Worm (Caenorhabditis elegans) whole organism, young adult: ENCODE results near the gene C35D10.10.

ENCODE experiments used
- B0261.1 ChIP-seq: sonication (generic microtip); optimal IDR thresholded peaks from 2 replicates; lab custom pipeline; 2016; ENCODE audit warnings: mild to moderate bottlenecking, missing genetic modification characterization, moderate library complexity, missing compliant biosample characterization
- B0336.3 ChIP-seq: fragments of 200-800 bp; sonication (Bioruptor generic); IDR thresholded peaks from 2 replicates; pipeline ENCODE4 v1.3.6; 2022; ENCODE audit warnings: missing genetic modification characterization, missing compliant biosample characterization
- F10E7.11 ChIP-seq: sonication (generic microtip); optimal IDR thresholded peaks from 2 replicates; lab custom pipeline; 2017; ENCODE audit warnings: mild to moderate bottlenecking, missing genetic modification characterization, moderate library complexity, missing compliant biosample characterization
- F37B4.10 ChIP-seq: fragments of 200-800 bp; sonication (Bioruptor generic); IDR thresholded peaks from 2 replicates; pipeline ENCODE4 v1.3.6; 2022; ENCODE audit warnings: missing genetic modification characterization, missing compliant biosample characterization
- F39B2.1 ChIP-seq: fragments of 200-800 bp; sonication (Bioruptor generic); IDR thresholded peaks from 2 replicates; pipeline ENCODE4 v1.3.6; 2022; ENCODE audit warnings: missing genetic modification reagents, missing genetic modification characterization, missing compliant biosample characterization
- K11D2.4 ChIP-seq: fragments of 200-800 bp; sonication (Bioruptor generic); IDR thresholded peaks from 2 replicates; pipeline ENCODE4 v1.3.6; 2022; ENCODE audit warnings: missing genetic modification reagents, missing genetic modification characterization, missing compliant biosample characterization
- K12H6.12 ChIP-seq: fragments of 200-800 bp; sonication (Bioruptor generic); optimal IDR thresholded peaks from 2 replicates; lab custom pipeline; 2018; ENCODE audit warnings: mild to moderate bottlenecking, missing genetic modification characterization, missing compliant biosample characterization
- Y79H2A.3 ChIP-seq: fragments of 200-800 bp; sonication (Bioruptor generic); conservative IDR thresholded peaks from 2 replicates; pipeline ENCODE4 v1.3.6; 2022; ENCODE audit warnings: missing genetic modification reagents, missing genetic modification characterization, missing compliant biosample characterization
- aptf-3 ChIP-seq: fragments of 200-800 bp; sonication (Bioruptor generic); IDR thresholded peaks from 2 replicates; pipeline ENCODE4 v1.3.6; 2022; ENCODE audit warnings: missing genetic modification characterization, missing compliant biosample characterization
- atf-7 ChIP-seq: sonication (generic microtip); optimal IDR thresholded peaks from 2 replicates; lab custom pipeline; 2017; ENCODE audit warnings: mild to moderate bottlenecking, missing genetic modification characterization, missing compliant biosample characterization
- athp-1 ChIP-seq: sonication (generic microtip); optimal IDR thresholded peaks from 2 replicates; lab custom pipeline; 2017; ENCODE audit warnings: mild to moderate bottlenecking, missing genetic modification characterization, missing compliant biosample characterization
- attf-5 ChIP-seq: fragments of 200-800 bp; sonication (Bioruptor generic); optimal IDR thresholded peaks from 2 replicates; lab custom pipeline; 2018; ENCODE audit warnings: mild to moderate bottlenecking, missing genetic modification characterization, missing compliant biosample characterization
- bed-1 ChIP-seq: fragments of 200-800 bp; sonication (Bioruptor generic); IDR thresholded peaks from 2 replicates; pipeline ENCODE4 v1.3.6; 2022; ENCODE audit warnings: missing genetic modification reagents, missing genetic modification characterization, missing compliant biosample characterization
- bed-2 ChIP-seq: fragments of 200-800 bp; sonication (Bioruptor generic); IDR thresholded peaks from 2 replicates; pipeline ENCODE4 v1.3.6; 2022; ENCODE audit warnings: missing genetic modification reagents, missing genetic modification characterization, missing compliant biosample characterization
- cebp-1 ChIP-seq, 2 experiments: fragments of 200-800 bp in 1 of 2; sonication (Bioruptor generic) in 1 of 2; sonication (generic microtip) in 1 of 2; IDR thresholded peaks in 1 of 2; optimal IDR thresholded peaks in 1 of 2; 2 replicates each; pipeline versions ENCODE4 v1.3.6 to Lab custom; 2017 to 2022; ENCODE audit warnings: missing compliant biosample characterization in 2 of 2, missing genetic modification characterization in 2 of 2, mild to moderate bottlenecking in 1 of 2, missing genetic modification reagents in 1 of 2, moderate library complexity in 1 of 2
- cebp-2 ChIP-seq: fragments of 200-800 bp; sonication (Bioruptor generic); IDR thresholded peaks from 2 replicates; pipeline ENCODE4 v1.3.6; 2022; ENCODE audit warnings: missing genetic modification characterization, missing compliant biosample characterization
- ceh-58 ChIP-seq: fragments of 200-800 bp; sonication (Bioruptor generic); IDR thresholded peaks from 2 replicates; pipeline ENCODE4 v1.3.6; 2022; ENCODE audit warnings: missing genetic modification characterization, missing compliant biosample characterization
- ceh-91 ChIP-seq: fragments of 200-800 bp; sonication (Bioruptor generic); IDR thresholded peaks from 2 replicates; pipeline ENCODE4 v1.3.6; 2022; ENCODE audit warnings: missing genetic modification reagents, missing genetic modification characterization, missing compliant biosample characterization
- dox-1 ChIP-seq: fragments of 200-800 bp; sonication (Bioruptor generic); IDR thresholded peaks from 2 replicates; pipeline ENCODE4 v1.3.6; 2022; ENCODE audit warnings: missing genetic modification reagents, missing genetic modification characterization, missing compliant biosample characterization
- dpff-1 ChIP-seq: sonication (generic microtip); optimal IDR thresholded peaks from 2 replicates; lab custom pipeline; 2017; ENCODE audit warnings: mild to moderate bottlenecking, missing genetic modification characterization, missing compliant biosample characterization
- fkh-3 ChIP-seq: sonication (generic microtip); optimal IDR thresholded peaks from 2 replicates; lab custom pipeline; 2016; ENCODE audit warnings: mild to moderate bottlenecking, missing genetic modification characterization, missing compliant biosample characterization
- hmg-1.2 ChIP-seq: fragments of 200-800 bp; sonication (Bioruptor generic); IDR thresholded peaks from 2 replicates; pipeline ENCODE4 v1.3.6; 2022; ENCODE audit warnings: missing genetic modification reagents, missing genetic modification characterization, missing compliant biosample characterization
- hrde-1 ChIP-seq: sonication (generic microtip); optimal IDR thresholded peaks from 2 replicates; lab custom pipeline; 2016; ENCODE audit warnings: missing genetic modification characterization, mild to moderate bottlenecking, missing compliant biosample characterization, moderate library complexity, missing genotype, missing genetic modification reagents, borderline replicate concordance
- let-607 ChIP-seq, 2 experiments: fragments of 200-800 bp in 1 of 2; sonication (Bioruptor generic) in 1 of 2; sonication (generic microtip) in 1 of 2; optimal IDR thresholded peaks; 2 replicates each; lab custom pipeline; 2016 to 2018; ENCODE audit warnings: mild to moderate bottlenecking in 2 of 2, missing compliant biosample characterization in 2 of 2, missing genetic modification characterization in 2 of 2, moderate library complexity in 2 of 2, missing genotype in 1 of 2
- lin-26 ChIP-seq: fragments of 200-800 bp; sonication (Bioruptor generic); IDR thresholded peaks from 2 replicates; pipeline ENCODE4 v1.3.6; 2022; ENCODE audit warnings: missing genetic modification reagents, missing genetic modification characterization, missing compliant biosample characterization
- lin-35 ChIP-seq, 3 experiments: fragments of 150-350 bp in 2 of 3; sonication (generic microtip) in 1 of 3; optimal IDR thresholded peaks; 2 replicates each; lab custom pipeline; 2014 to 2018; ENCODE audit warnings: missing biosample characterization in 3 of 3, missing genetic modification characterization in 3 of 3, missing genetic modification reagents in 3 of 3
- lin-54 ChIP-seq: fragments of 200-800 bp; sonication (Bioruptor generic); optimal IDR thresholded peaks from 2 replicates; lab custom pipeline; 2018; ENCODE audit warnings: mild to moderate bottlenecking, missing genetic modification characterization, missing compliant biosample characterization
- madf-3 ChIP-seq: fragments of 200-800 bp; sonication (Bioruptor generic); IDR thresholded peaks from 2 replicates; pipeline ENCODE4 v1.3.6; 2022; ENCODE audit warnings: missing genetic modification reagents, missing genetic modification characterization, missing compliant biosample characterization
- madf-6 ChIP-seq: fragments of 200-800 bp; sonication (Bioruptor generic); IDR thresholded peaks from 2 replicates; pipeline ENCODE4 v1.3.6; 2022; ENCODE audit warnings: missing genetic modification reagents, missing genetic modification characterization, missing compliant biosample characterization
- madf-8 ChIP-seq: fragments of 200-800 bp; sonication (Bioruptor generic); conservative IDR thresholded peaks from 2 replicates; pipeline ENCODE4 v1.3.6; 2022; ENCODE audit warnings: missing genetic modification reagents, missing genetic modification characterization, missing compliant biosample characterization
- mel-28 ChIP-seq: sonication (generic microtip); optimal IDR thresholded peaks from 2 replicates; lab custom pipeline; 2016; ENCODE audit warnings: borderline replicate concordance, mild to moderate bottlenecking, missing genetic modification characterization, missing compliant biosample characterization
- nfya-2 ChIP-seq: fragments of 200-800 bp; sonication (Bioruptor generic); IDR thresholded peaks from 2 replicates; pipeline ENCODE4 v1.3.6; 2022; ENCODE audit warnings: missing genetic modification reagents, missing genetic modification characterization, missing compliant biosample characterization
- nfyb-1 ChIP-seq: fragments of 200-800 bp; sonication (Bioruptor generic); IDR thresholded peaks from 2 replicates; pipeline ENCODE4 v1.3.6; 2022; ENCODE audit warnings: missing genetic modification reagents, missing genetic modification characterization, missing compliant biosample characterization
- nhr-179 ChIP-seq: sonication (generic microtip); optimal IDR thresholded peaks from 2 replicates; lab custom pipeline; 2016; ENCODE audit warnings: mild to moderate bottlenecking, missing genetic modification characterization, missing compliant biosample characterization
- nhr-80 ChIP-seq: sonication (generic microtip); optimal IDR thresholded peaks from 2 replicates; lab custom pipeline; 2016; ENCODE audit warnings: missing genetic modification characterization, missing compliant biosample characterization
- pha-4 ChIP-seq: fragments of 150-350 bp; sonication (generic microtip); optimal IDR thresholded peaks from 2 replicates; lab custom pipeline; 2014; ENCODE audit warnings: missing biosample characterization, missing genetic modification reagents, missing genetic modification characterization
- rcor-1 ChIP-seq: fragments of 200-800 bp; sonication (Bioruptor generic); IDR thresholded peaks from 2 replicates; pipeline ENCODE4 v1.3.6; 2022; ENCODE audit warnings: missing genetic modification reagents, missing genetic modification characterization, missing compliant biosample characterization
- rec-8 ChIP-seq, 2 experiments: sonication (generic microtip); optimal IDR thresholded peaks; 2 replicates each; lab custom pipeline; 2016; ENCODE audit warnings: mild to moderate bottlenecking in 2 of 2, missing genetic modification characterization in 2 of 2, missing genetic modification reagents in 2 of 2, missing genotype in 2 of 2, missing biosample characterization in 1 of 2, missing compliant biosample characterization in 1 of 2, moderate library complexity in 1 of 2
- repo-1 ChIP-seq: sonication (generic microtip); optimal IDR thresholded peaks from 2 replicates; lab custom pipeline; 2017; ENCODE audit warnings: mild to moderate bottlenecking, missing genetic modification characterization, missing compliant biosample characterization
- rpc-1 ChIP-seq, 2 experiments: fragments of 150-350 bp in 1 of 2; sonication (generic microtip) in 1 of 2; optimal IDR thresholded peaks; 2 replicates each; lab custom pipeline; 2014 to 2018; ENCODE audit warnings: missing biosample characterization in 1 of 2, missing genetic modification characterization in 1 of 2, missing genetic modification reagents in 1 of 2, missing genotype in 1 of 2
- snpc-3.4 ChIP-seq: sonication (generic microtip); optimal IDR thresholded peaks from 2 replicates; lab custom pipeline; 2017; ENCODE audit warnings: missing genetic modification characterization, mild to moderate bottlenecking, missing compliant biosample characterization, antibody characterized with exemption, moderate library complexity, missing genotype, missing genetic modification reagents
- sptf-2 ChIP-seq: fragments of 200-800 bp; sonication (Bioruptor generic); optimal IDR thresholded peaks from 2 replicates; lab custom pipeline; 2018; ENCODE audit warnings: mild to moderate bottlenecking, missing genetic modification characterization, missing compliant biosample characterization
- unc-130 ChIP-seq: sonication (generic microtip); optimal IDR thresholded peaks from 2 replicates; lab custom pipeline; 2016; ENCODE audit warnings: missing genetic modification reagents, missing genetic modification characterization, missing compliant biosample characterization
- ztf-18 ChIP-seq: sonication (generic microtip); optimal IDR thresholded peaks from 2 replicates; lab custom pipeline; 2016; ENCODE audit warnings: missing genotype, mild to moderate bottlenecking, missing genetic modification characterization, missing compliant biosample characterization
- ztf-22 ChIP-seq: fragments of 200-800 bp; sonication (Bioruptor generic); optimal IDR thresholded peaks from 2 replicates; lab custom pipeline; 2018; ENCODE audit warnings: mild to moderate bottlenecking, missing genetic modification characterization, moderate library complexity, missing compliant biosample characterization
- ztf-26 ChIP-seq: sonication (generic microtip); optimal IDR thresholded peaks from 2 replicates; lab custom pipeline; 2017; ENCODE audit warnings: missing genetic modification characterization, missing compliant biosample characterization
- ztf-6 ChIP-seq: fragments of 200-800 bp; sonication (Bioruptor generic); IDR thresholded peaks from 2 replicates; pipeline ENCODE4 v1.3.6; 2022; ENCODE audit warnings: missing genetic modification reagents, missing genetic modification characterization, missing compliant biosample characterization

Gene C35D10.10

DNA sequence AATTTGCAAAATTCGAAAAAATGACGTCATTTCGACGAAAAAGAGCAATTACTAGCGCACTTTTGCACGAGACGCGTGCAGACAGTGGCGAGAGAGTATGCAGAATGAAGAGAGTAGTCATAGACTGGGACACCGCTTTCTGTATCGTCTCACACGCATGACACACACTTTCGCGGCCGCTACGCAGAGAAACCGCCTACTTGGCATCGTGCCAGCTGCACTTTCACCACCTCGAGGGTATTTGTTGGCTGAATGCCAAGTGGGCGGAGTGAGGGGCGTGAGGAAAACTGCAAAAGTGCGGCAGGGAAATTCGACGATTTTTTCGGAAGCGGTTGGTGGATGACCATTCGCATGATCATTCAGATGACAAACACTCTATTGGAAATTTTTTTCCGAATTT, 38.1 kb upstream of the C35D10.10 start (continued):
- TF ChIP-seq sptf-2 (GFP tag; lab: Kevin White, UChicago) (peak; percentile 58), cebp-2 (GFP tag; lab: Robert Waterston, UW) (no peak), hmg-1.2 (GFP tag; lab: Robert Waterston, UW) (peak; percentile 95), pha-4 (tag; lab: Kevin White, UChicago) (peak; percentile 84), mel-28 (tag; lab: Kevin White, UChicago) (peak; percentile 48), nhr-179 (tag; lab: Kevin White, UChicago) (no peak), lin-35 (GFP tag; optimal IDR thresholded peaks at IDR 0.05; lab: Kevin White, UChicago) (peak in 2 of 3 experiments; percentile 68 to 96), let-607 (tag; optimal IDR thresholded peaks at IDR 0.05; lab: Kevin White, UChicago) (peak; percentile 94 to 95), cebp-1 (GFP tag; IDR thresholded peaks at IDR 0.05; lab: Robert Waterston, UW) (peak; percentile 87), cebp-1 (tag; optimal IDR thresholded peaks at IDR 0.05; lab: Kevin White, UChicago) (peak; percentile 98), lin-54 (GFP tag; lab: Kevin White, UChicago) (peak; percentile 96), nfya-2 (GFP tag; lab: Robert Waterston, UW) (no peak), K11D2.4 (GFP tag; lab: Robert Waterston, UW) (peak; percentile 98), rcor-1 (GFP tag; lab: Robert Waterston, UW) (peak; percentile 96), repo-1 (tag; lab: Kevin White, UChicago) (peak; percentile 97), snpc-3.4 (tag; lab: Kevin White, UChicago) (no peak), K12H6.12 (tag; lab: Kevin White, UChicago) (peak; percentile 100), nfyb-1 (GFP tag; lab: Robert Waterston, UW) (peak; percentile 99), F39B2.1 (GFP tag; lab: Robert Waterston, UW) (no peak), attf-5 (peak; percentile 99), ztf-6 (GFP tag; lab: Robert Waterston, UW) (peak; percentile 96), nhr-80 (tag; lab: Kevin White, UChicago) (peak; percentile 99), dpff-1 (peak; percentile 7), atf-7 (tag; lab: Kevin White, UChicago) (peak; percentile 100), F37B4.10 (GFP tag; lab: Robert Waterston, UW) (peak; percentile 94), dox-1 (GFP tag; lab: Robert Waterston, UW) (peak; percentile 99), madf-3 (GFP tag; lab: Robert Waterston, UW) (peak; percentile 95), F10E7.11 (tag; lab: Kevin White, UChicago) (peak; percentile 80), madf-6 (GFP tag; lab: Robert Waterston, UW) (peak; percentile 78), unc-130 (GFP tag; lab: Kevin White, UChicago) (peak; percentile 9), fkh-3 (tag; lab: Kevin White, UChicago) (no peak), athp-1 (tag; lab: Kevin White, UChicago) (peak; percentile 96), bed-2 (GFP tag; lab: Robert Waterston, UW) (peak; percentile 86), B0261.1 (peak; percentile 37), Y79H2A.3 (GFP tag; lab: Robert Waterston, UW) (peak; percentile 76), ztf-18 (tag; lab: Kevin White, UChicago) (peak; percentile 87), ceh-58 (GFP tag; lab: Robert Waterston, UW) (peak; percentile 84; the same call in 1 of the 2 replicates), rpc-1 (optimal IDR thresholded peaks at IDR 0.05; lab: Kevin White, UChicago) (no peak), rpc-1 (tag; optimal IDR thresholded peaks at IDR 0.05; lab: Kevin White, UChicago) (no peak), lin-26 (GFP tag; lab: Robert Waterston, UW) (peak; percentile 92), ceh-91 (GFP tag; lab: Robert Waterston, UW) (peak; percentile 64), rec-8 (tag; optimal IDR thresholded peaks at IDR 0.05; lab: Kevin White, UChicago) (no peak), B0336.3 (GFP tag; lab: Robert Waterston, UW) (peak; percentile 100), aptf-3 (GFP tag; lab: Robert Waterston, UW) (no peak), madf-8 (GFP tag; lab: Robert Waterston, UW) (peak; percentile 47), ztf-26 (tag; lab: Kevin White, UChicago) (peak; percentile 99), bed-1 (GFP tag; lab: Robert Waterston, UW) (peak; percentile 86; the same call in 1 of the 2 replicates), hrde-1 (tag; lab: Kevin White, UChicago) (no peak), ztf-22 (GFP tag; lab: Kevin White, UChicago) (peak; percentile 99)
